Fruit fly (Drosophila melanogaster) whole organism: Measurements from ENCODE around the gene CG31248.

ENCODE experiments used
- CG8478 ChIP-seq: fragments of >200 bp; optimal IDR thresholded peaks from 2 replicates; lab custom pipeline; 2018; ENCODE audit warnings: inconsistent platforms
- pan ChIP-seq: fragments of >200 bp; optimal IDR thresholded peaks from 2 replicates; lab custom pipeline; 2017
- psq ChIP-seq: fragments of >200 bp; optimal IDR thresholded peaks from 2 replicates; lab custom pipeline; 2017

DNA sequence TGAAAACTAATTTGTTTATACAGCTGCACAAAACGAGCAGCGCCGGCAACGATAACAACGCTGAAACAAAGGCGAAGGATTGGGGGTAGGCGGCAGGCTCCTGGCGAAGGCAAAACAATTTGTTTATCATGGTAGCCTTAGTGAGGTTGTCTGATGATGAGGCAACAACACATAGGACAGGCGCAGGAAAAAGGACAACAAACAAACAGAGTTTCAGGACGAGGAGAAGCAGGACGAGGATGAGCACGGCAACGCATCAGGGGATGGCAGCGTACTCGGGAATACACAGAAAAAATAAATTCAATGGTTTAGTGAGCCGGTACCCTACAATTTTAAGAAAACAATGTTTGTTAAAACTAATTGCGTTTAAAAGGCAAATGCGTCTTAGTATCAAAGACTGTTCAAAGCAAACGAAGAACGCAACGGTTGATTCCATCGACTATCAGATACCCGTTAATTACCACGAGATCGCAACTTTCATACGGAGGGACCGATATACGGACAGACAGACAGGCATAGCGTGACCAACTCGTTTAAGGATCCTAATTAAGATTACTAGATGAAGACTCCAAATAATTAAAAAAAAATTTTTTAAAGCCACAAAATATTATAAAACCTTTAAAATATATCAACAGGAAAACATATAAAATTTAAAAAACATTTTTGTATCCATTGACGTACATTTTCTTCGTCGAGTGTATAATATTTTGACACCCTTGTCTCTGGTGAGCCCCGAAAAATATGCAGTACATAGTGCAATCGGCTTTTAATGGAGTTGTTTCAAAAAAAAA lies 5.8 kb downstream of the CG31248 start:
- TF ChIP-seq CG8478 (lab: Kevin White, UChicago) (no peak), psq (no peak), pan (no peak)
